Worm (Caenorhabditis elegans): ENCODE measurements around the gene K01A6.5.

ce11 chrIV:11713289-11713688 lies 29.2 kb upstream of the K01A6.5 start:
- TF ChIP-seq Y22D7AL.16 (tag; optimal IDR thresholded peaks at IDR 0.05) (no peak), gmeb-2 (tag; optimal IDR thresholded peaks at IDR 0.05) (no peak), tbx-7 (tag; optimal IDR thresholded peaks at IDR 0.05) (no peak), T23F11.4 (GFP tag; optimal IDR thresholded peaks at IDR 0.05) (no peak), lin-11 (tag; optimal IDR thresholded peaks at IDR 0.05) (no peak), sox-4 (tag; optimal IDR thresholded peaks at IDR 0.05) (no peak), dmd-4 (tag; optimal IDR thresholded peaks at IDR 0.05; ENCODE audit: borderline replicate concordance) (no peak), nhr-11 (tag; optimal IDR thresholded peaks at IDR 0.05) (no peak), pha-2 (tag; optimal IDR thresholded peaks at IDR 0.05) (no peak), syd-9 (tag; optimal IDR thresholded peaks at IDR 0.05) (no peak)

Data from whole organism, late embryonic.